Fruit fly (Drosophila melanogaster) whole organism, wandering third instar larva: Measurements from ENCODE around the gene CG31233.

Experiments
- Dfd ChIP-seq: fragments of >200 bp; optimal IDR thresholded peaks from 2 replicates; lab custom pipeline; 2017; ENCODE audit warnings: missing biosample characterization, missing genetic modification characterization
- Rel ChIP-seq, 2 experiments: fragments of 200-800 bp; sonication (Bioruptor generic) in 1 of 2; optimal IDR thresholded peaks; 2 replicates in 1 of 2; 3 replicates in 1 of 2; lab custom pipeline; 2016 to 2019; ENCODE audit warnings: mild to moderate bottlenecking in 2 of 2, missing biosample characterization in 2 of 2, missing genetic modification characterization in 2 of 2, moderate library complexity in 1 of 2
- brk ChIP-seq: fragments of 200-800 bp; sonication (Bioruptor generic); optimal IDR thresholded peaks from 2 replicates; lab custom pipeline; 2016; ENCODE audit warnings: missing biosample characterization, mild to moderate bottlenecking, missing genetic modification characterization
- foxo ChIP-seq, 2 experiments: fragments of 200-800 bp; sonication (Bioruptor generic); optimal IDR thresholded peaks; 2 replicates in 1 of 2; 3 replicates in 1 of 2; lab custom pipeline; 2016 to 2017; ENCODE audit warnings: missing biosample characterization in 2 of 2, missing genetic modification characterization in 2 of 2

- TF ChIP-seq foxo (GFP tag; optimal IDR thresholded peaks at IDR 0.05; lab: Kevin White, UChicago) (no peak), Rel (GFP tag; optimal IDR thresholded peaks at IDR 0.05; lab: Kevin White, UChicago) (no peak), Rel (tag; optimal IDR thresholded peaks at IDR 0.05; lab: Kevin White, UChicago) (no peak), Dfd (GFP tag; lab: Kevin White, UChicago) (no peak), brk (no peak)
Measured at dm6 chr3R:21739010-21739409, 10.6 kb upstream of the CG31233 start, which contains the start of gene CG34034.
